Worm (Caenorhabditis elegans) whole organism, late embryonic: ENCODE results near the gene spp-31.

ENCODE experiments used
- C08G9.2 ChIP-seq: sonication (generic microtip); optimal IDR thresholded peaks from 2 replicates; lab custom pipeline; 2016; ENCODE audit warnings: mild to moderate bottlenecking, missing genetic modification characterization, moderate library complexity, missing compliant biosample characterization
- F13H6.1 ChIP-seq: sonication (generic microtip); optimal IDR thresholded peaks from 2 replicates; lab custom pipeline; 2016; ENCODE audit warnings: missing genetic modification characterization, missing compliant biosample characterization
- T23F11.4 ChIP-seq: fragments of 200-800 bp; sonication (Bioruptor generic); optimal IDR thresholded peaks from 2 replicates; lab custom pipeline; 2018; ENCODE audit warnings: mild to moderate bottlenecking, missing genetic modification characterization, missing compliant biosample characterization
- Y22D7AL.16 ChIP-seq: sonication (generic microtip); optimal IDR thresholded peaks from 2 replicates; lab custom pipeline; 2016; ENCODE audit warnings: missing genetic modification characterization, missing compliant biosample characterization
- ahr-1 ChIP-seq: sonication (generic microtip); optimal IDR thresholded peaks from 2 replicates; lab custom pipeline; 2016; ENCODE audit warnings: missing genetic modification characterization, missing compliant biosample characterization
- ama-1 ChIP-seq: fragments of 150-350 bp; optimal IDR thresholded peaks from 2 replicates; lab custom pipeline; 2014
- ceh-14 ChIP-seq: sonication (generic microtip); optimal IDR thresholded peaks from 2 replicates; lab custom pipeline; 2016; ENCODE audit warnings: missing genotype, missing genetic modification characterization, missing compliant biosample characterization
- ceh-18 ChIP-seq: sonication (generic microtip); optimal IDR thresholded peaks from 2 replicates; lab custom pipeline; 2016; ENCODE audit warnings: missing genetic modification characterization, missing compliant biosample characterization
- ceh-24 ChIP-seq: sonication (generic microtip); optimal IDR thresholded peaks from 2 replicates; lab custom pipeline; 2016; ENCODE audit warnings: mild to moderate bottlenecking, missing genetic modification characterization, missing compliant biosample characterization
- ceh-30 ChIP-seq: fragments of 150-350 bp; optimal IDR thresholded peaks from 2 replicates; lab custom pipeline; 2014; ENCODE audit warnings: missing biosample characterization, missing genetic modification characterization
- ceh-34 ChIP-seq: sonication (generic microtip); optimal IDR thresholded peaks from 2 replicates; lab custom pipeline; 2016; ENCODE audit warnings: mild to moderate bottlenecking, missing genetic modification characterization, missing compliant biosample characterization
- ceh-48 ChIP-seq: sonication (generic microtip); optimal IDR thresholded peaks from 2 replicates; lab custom pipeline; 2016; ENCODE audit warnings: missing genetic modification characterization, inconsistent platforms, missing compliant biosample characterization
- ceh-9 ChIP-seq: sonication (generic microtip); optimal IDR thresholded peaks from 2 replicates; lab custom pipeline; 2016; ENCODE audit warnings: mild to moderate bottlenecking, missing genetic modification characterization, inconsistent platforms, missing compliant biosample characterization
- che-1 ChIP-seq: sonication (generic microtip); optimal IDR thresholded peaks from 2 replicates; lab custom pipeline; 2016; ENCODE audit warnings: mild to moderate bottlenecking, missing genetic modification characterization, missing compliant biosample characterization
- dmd-4 ChIP-seq: sonication (generic microtip); optimal IDR thresholded peaks from 2 replicates; lab custom pipeline; 2016; ENCODE audit warnings: borderline replicate concordance, missing genetic modification characterization, missing compliant biosample characterization
- dve-1 ChIP-seq: sonication (generic microtip); optimal IDR thresholded peaks from 2 replicates; lab custom pipeline; 2017; ENCODE audit warnings: antibody characterized with exemption, mild to moderate bottlenecking, missing genetic modification characterization, missing compliant biosample characterization
- elt-2 ChIP-seq: sonication (generic microtip); optimal IDR thresholded peaks from 2 replicates; lab custom pipeline; 2016; ENCODE audit warnings: missing genetic modification reagents, missing genetic modification characterization, missing compliant biosample characterization
- fkh-10 ChIP-seq: fragments of 150-350 bp; optimal IDR thresholded peaks from 2 replicates; lab custom pipeline; 2014; ENCODE audit warnings: missing biosample characterization, missing genetic modification reagents, missing genetic modification characterization
- hlh-13 ChIP-seq: fragments of 200-800 bp; sonication (Bioruptor generic); optimal IDR thresholded peaks from 2 replicates; lab custom pipeline; 2018; ENCODE audit warnings: mild to moderate bottlenecking, missing genetic modification characterization, missing compliant biosample characterization
- hlh-6 ChIP-seq: sonication (generic microtip); optimal IDR thresholded peaks from 2 replicates; lab custom pipeline; 2016; ENCODE audit warnings: missing genotype, missing genetic modification characterization, missing compliant biosample characterization
- lin-11 ChIP-seq: fragments of 200-800 bp; sonication (Bioruptor generic); optimal IDR thresholded peaks from 2 replicates; lab custom pipeline; 2018; ENCODE audit warnings: mild to moderate bottlenecking, missing genetic modification characterization, missing compliant biosample characterization
- madf-2 ChIP-seq: sonication (generic microtip); optimal IDR thresholded peaks from 2 replicates; lab custom pipeline; 2017; ENCODE audit warnings: missing genetic modification characterization, missing compliant biosample characterization
- mec-3 ChIP-seq: sonication (generic microtip); optimal IDR thresholded peaks from 2 replicates; lab custom pipeline; 2016; ENCODE audit warnings: borderline replicate concordance, missing genetic modification characterization, missing compliant biosample characterization
- nhr-11 ChIP-seq: fragments of 150-350 bp; optimal IDR thresholded peaks from 2 replicates; lab custom pipeline; 2014; ENCODE audit warnings: missing biosample characterization, missing genetic modification characterization
- odd-2 ChIP-seq: sonication (generic microtip); optimal IDR thresholded peaks from 2 replicates; lab custom pipeline; 2017; ENCODE audit warnings: antibody characterized with exemption, mild to moderate bottlenecking, missing genetic modification characterization, missing compliant biosample characterization
- pax-1 ChIP-seq: fragments of 150-350 bp; optimal IDR thresholded peaks from 2 replicates; lab custom pipeline; 2014; ENCODE audit warnings: missing biosample characterization, missing genetic modification characterization
- pha-2 ChIP-seq: sonication (generic microtip); optimal IDR thresholded peaks from 2 replicates; lab custom pipeline; 2017; ENCODE audit warnings: mild to moderate bottlenecking, missing genetic modification characterization, missing compliant biosample characterization
- pqm-1 ChIP-seq: sonication (generic microtip); optimal IDR thresholded peaks from 2 replicates; lab custom pipeline; 2016; ENCODE audit warnings: missing genetic modification characterization, missing compliant biosample characterization
- pros-1 ChIP-seq: fragments of 150-350 bp; optimal IDR thresholded peaks from 2 replicates; lab custom pipeline; 2014; ENCODE audit warnings: missing biosample characterization, missing genetic modification reagents, missing genetic modification characterization
- rnt-1 ChIP-seq: sonication (generic microtip); optimal IDR thresholded peaks from 2 replicates; lab custom pipeline; 2016; ENCODE audit warnings: missing genetic modification characterization, missing compliant biosample characterization
- tbx-7 ChIP-seq: sonication (generic microtip); optimal IDR thresholded peaks from 2 replicates; lab custom pipeline; 2016; ENCODE audit warnings: missing genotype, missing genetic modification characterization, missing compliant biosample characterization
- unc-86 ChIP-seq: sonication (generic microtip); optimal IDR thresholded peaks from 2 replicates; lab custom pipeline; 2016; ENCODE audit warnings: missing genetic modification characterization, missing compliant biosample characterization
- ztf-16 ChIP-seq: sonication (generic microtip); optimal IDR thresholded peaks from 2 replicates; lab custom pipeline; 2017; ENCODE audit warnings: missing genetic modification characterization, missing compliant biosample characterization

The spp-31 gene

ce11 chrIV:1405780-1406179 is 587 bp upstream of the spp-31 start:
- TF ChIP-seq elt-2 (peak; percentile 69), ceh-9 (tag; lab: Kevin White, UChicago) (no peak), ceh-18 (tag; lab: Kevin White, UChicago) (no peak), C08G9.2 (tag; lab: Kevin White, UChicago) (no peak), mec-3 (tag; lab: Kevin White, UChicago) (no peak), odd-2 (tag; lab: Kevin White, UChicago) (no peak), tbx-7 (tag; lab: Kevin White, UChicago) (no peak)

ce11 chrIV:1407049-1407448 is 682 bp downstream of the spp-31 start:
- TF ChIP-seq unc-86 (tag; lab: Kevin White, UChicago) (no peak), elt-2 (no peak), fkh-10 (GFP tag; lab: Kevin White, UChicago) (no peak), hlh-13 (GFP tag; lab: Kevin White, UChicago) (no peak), che-1 (no peak), dve-1 (tag; lab: Kevin White, UChicago) (no peak), ceh-24 (tag; lab: Kevin White, UChicago) (no peak), ztf-16 (tag; lab: Kevin White, UChicago) (no peak), nhr-11 (tag; lab: Kevin White, UChicago) (no peak), ceh-30 (tag; lab: Kevin White, UChicago) (no peak), ama-1 (no peak), T23F11.4 (GFP tag; lab: Kevin White, UChicago) (no peak)

- TF ChIP-seq ceh-34 (tag; lab: Kevin White, UChicago), result no peak
- no peak for TF ChIP-seq ahr-1 (tag; lab: Kevin White, UChicago)
- TF ChIP-seq madf-2, result no peak
- TF ChIP-seq pros-1 (tag; lab: Kevin White, UChicago), result no peak
- no peak for TF ChIP-seq rnt-1 (tag; lab: Kevin White, UChicago)
- TF ChIP-seq pha-2 (tag; lab: Kevin White, UChicago), result no peak
- no peak for TF ChIP-seq ceh-14 (tag; lab: Kevin White, UChicago)
- no peak for TF ChIP-seq elt-2
- no peak for TF ChIP-seq fkh-10 (GFP tag; lab: Kevin White, UChicago)
- TF ChIP-seq Y22D7AL.16 (tag; lab: Kevin White, UChicago), result no peak
- no peak for TF ChIP-seq che-1
- no peak for TF ChIP-seq mec-3 (tag; lab: Kevin White, UChicago)
- TF ChIP-seq lin-11 (tag; lab: Kevin White, UChicago), result no peak
- no peak for TF ChIP-seq pax-1 (tag; lab: Kevin White, UChicago)
- TF ChIP-seq F13H6.1 (tag; lab: Kevin White, UChicago), result no peak
These were observed 1.1 kb downstream of the spp-31 start for ce11 chrIV:1407507-1407906.

ce11 chrIV:1408137-1408536 is 1.8 kb downstream of the spp-31 start:
- TF ChIP-seq ceh-48 (tag; lab: Kevin White, UChicago), result peak; percentile 91
- no peak for TF ChIP-seq odd-2 (tag; lab: Kevin White, UChicago)

- TF ChIP-seq hlh-6 (tag; lab: Kevin White, UChicago) (no peak), unc-86 (tag; lab: Kevin White, UChicago) (no peak), C08G9.2 (tag; lab: Kevin White, UChicago) (no peak), pqm-1 (tag; lab: Kevin White, UChicago) (no peak), dmd-4 (tag; lab: Kevin White, UChicago) (no peak)
- TF ChIP-seq, all 69 proteins: peak for 0
These were observed 2.4 kb downstream of the spp-31 start for ce11 chrIV:1408718-1409117.

- TF ChIP-seq nhr-11 (tag; lab: Kevin White, UChicago), result no peak
These were observed 3.6 kb downstream of the spp-31 start, which contains the start of gene rpc-11 for ce11 chrIV:1409941-1410340. rpc-11 (minus strand) TSS chrIV:1410041.
